Worm (Caenorhabditis elegans): ENCODE measurements around the gene str-92.

The str-92 gene

ce11 chrV:17673343-17673742 is 3.1 kb downstream of the str-92 start, which contains the start of gene str-93:
Gene str-93, minus strand, starts transcription at chrV:17673443.
- no peak for TF ChIP-seq elt-2 (tag; optimal IDR thresholded peaks at IDR 0.05)
- TF ChIP-seq dmd-4 (tag; optimal IDR thresholded peaks at IDR 0.05; ENCODE audit: borderline replicate concordance) = no peak
- no peak for TF ChIP-seq syd-9 (tag; optimal IDR thresholded peaks at IDR 0.05)
- TF ChIP-seq hlh-13 (GFP tag; optimal IDR thresholded peaks at IDR 0.05) = no peak
- no peak for TF ChIP-seq C38D4.7 (GFP tag; optimal IDR thresholded peaks at IDR 0.05)
- no peak for TF ChIP-seq pha-2 (tag; optimal IDR thresholded peaks at IDR 0.05)
- TF ChIP-seq ceh-14 (tag; optimal IDR thresholded peaks at IDR 0.05) = no peak
- TF ChIP-seq ama-1 (optimal IDR thresholded peaks at IDR 0.05) = no peak
- no peak for TF ChIP-seq sox-4 (tag; optimal IDR thresholded peaks at IDR 0.05)
- TF ChIP-seq ceh-48 (tag; optimal IDR thresholded peaks at IDR 0.05) = no peak
- no peak for TF ChIP-seq pha-4 (tag; optimal IDR thresholded peaks at IDR 0.05)
- no peak for TF ChIP-seq ets-4 (tag; optimal IDR thresholded peaks at IDR 0.05)

DNA sequence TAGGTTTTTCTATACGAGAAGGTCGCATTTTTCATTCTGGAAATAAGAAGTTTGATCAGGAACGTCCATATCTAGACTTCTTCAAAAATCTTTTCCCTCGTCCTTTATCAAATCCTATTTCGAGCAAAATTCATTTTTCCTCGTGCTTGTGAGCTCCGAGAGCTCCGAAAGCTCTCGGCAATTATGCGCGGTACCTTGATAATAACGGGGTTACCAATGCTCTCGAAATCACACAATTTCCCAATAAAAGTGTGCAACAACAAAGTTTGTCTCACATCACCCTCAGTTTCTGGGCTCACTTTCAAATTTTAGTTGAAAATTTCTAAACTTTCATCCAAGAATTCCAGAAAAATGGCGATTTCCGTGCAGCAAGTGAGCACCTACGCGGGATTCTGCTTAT is 7.9 kb downstream of the str-92 start, which contains the start of gene str-89:
Gene str-89 (plus strand): TSS at position 301 of the 400 bp plus-strand sequence.
- TF ChIP-seq hlh-8 (tag; optimal IDR thresholded peaks at IDR 0.05) = no peak
- no peak for TF ChIP-seq hlh-6 (tag; optimal IDR thresholded peaks at IDR 0.05)
- TF ChIP-seq C38D4.7 (GFP tag; optimal IDR thresholded peaks at IDR 0.05) = no peak
- TF ChIP-seq sox-2 (GFP tag; IDR thresholded peaks at IDR 0.05) = no peak
- TF ChIP-seq ets-4 (tag; optimal IDR thresholded peaks at IDR 0.05) = no peak
- no peak for TF ChIP-seq hlh-15 (tag; optimal IDR thresholded peaks at IDR 0.05)
- TF ChIP-seq rnt-1 (tag; optimal IDR thresholded peaks at IDR 0.05) = no peak
- no peak for TF ChIP-seq dmd-4 (tag; optimal IDR thresholded peaks at IDR 0.05; ENCODE audit: borderline replicate concordance)
- no peak for TF ChIP-seq K09A11.1 (tag; optimal IDR thresholded peaks at IDR 0.05; ENCODE audit: insufficient read depth)
- no peak for TF ChIP-seq pqm-1 (tag; optimal IDR thresholded peaks at IDR 0.05)
- no peak for TF ChIP-seq pat-9 (tag; optimal IDR thresholded peaks at IDR 0.05)
- TF ChIP-seq ceh-14 (tag; optimal IDR thresholded peaks at IDR 0.05) = no peak
- no peak for TF ChIP-seq hlh-13 (GFP tag; optimal IDR thresholded peaks at IDR 0.05)
- TF ChIP-seq sdc-2 (tag; optimal IDR thresholded peaks at IDR 0.05) = no peak
- TF ChIP-seq mec-3 (tag; optimal IDR thresholded peaks at IDR 0.05; ENCODE audit: borderline replicate concordance) = no peak

DNA sequence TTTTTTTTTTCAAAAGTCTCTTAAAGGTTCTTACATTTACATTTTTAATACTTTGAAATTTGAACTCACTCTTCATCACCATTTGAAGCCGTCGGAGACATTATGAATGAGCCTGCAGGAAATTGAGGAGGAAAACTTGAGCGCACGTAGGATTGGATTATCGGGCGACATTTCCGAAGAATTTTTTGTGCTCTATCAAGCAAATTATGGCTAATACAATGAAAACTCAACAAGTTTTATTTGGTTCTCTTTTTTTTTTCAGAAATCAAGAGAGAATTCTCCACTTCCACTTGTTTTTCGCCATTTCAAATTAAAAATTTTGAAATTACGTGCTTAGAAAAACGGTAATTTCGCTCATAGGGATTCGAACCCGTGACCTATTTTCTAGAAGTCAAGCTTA is 8.8 kb downstream of the str-92 start, which contains the start of gene F59A1.12:
Gene F59A1.12 (minus strand): TSS at position 101 of the 400 bp plus-strand sequence.
- TF ChIP-seq Y22D7AL.16 (tag; optimal IDR thresholded peaks at IDR 0.05) = no peak
- TF ChIP-seq syd-9 (tag; optimal IDR thresholded peaks at IDR 0.05) = no peak
- TF ChIP-seq che-1 (tag; optimal IDR thresholded peaks at IDR 0.05) = no peak
- no peak for TF ChIP-seq unc-55 (GFP tag; optimal IDR thresholded peaks at IDR 0.05)
- no peak for TF ChIP-seq rnt-1 (tag; optimal IDR thresholded peaks at IDR 0.05)
- TF ChIP-seq unc-42 (tag; optimal IDR thresholded peaks at IDR 0.05) = no peak
- TF ChIP-seq nfya-1 (tag; optimal IDR thresholded peaks at IDR 0.05) = no peak

DNA sequence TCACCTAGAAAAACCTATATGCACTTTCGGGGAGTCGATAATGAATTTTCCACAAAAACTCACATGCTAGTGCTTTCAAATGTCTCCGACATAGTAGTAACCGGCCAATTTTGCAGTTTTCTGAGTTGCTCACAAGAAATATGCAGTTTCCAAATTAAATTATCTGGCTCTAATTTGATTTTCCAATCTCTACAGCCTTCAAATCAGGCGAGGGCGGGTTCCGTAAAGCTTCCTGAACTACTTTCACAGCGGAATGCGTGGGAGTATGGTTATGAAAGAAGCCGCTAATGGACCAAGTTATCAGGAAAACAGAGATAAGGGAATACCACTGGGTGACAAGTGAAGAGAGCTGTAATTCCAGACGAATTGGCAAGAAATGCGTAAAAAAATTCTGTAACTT is 10.5 kb downstream of the str-92 start, which contains the start of gene F59A1.11:
Gene F59A1.11 (minus strand): TSS at position 101 of the 400 bp plus-strand sequence.
- TF ChIP-seq pqm-1 (tag; optimal IDR thresholded peaks at IDR 0.05) (no peak), gmeb-2 (tag; optimal IDR thresholded peaks at IDR 0.05) (no peak), nhr-232 (tag; optimal IDR thresholded peaks at IDR 0.05) (no peak), elt-2 (tag; optimal IDR thresholded peaks at IDR 0.05) (no peak), pat-9 (tag; optimal IDR thresholded peaks at IDR 0.05) (no peak)

DNA sequence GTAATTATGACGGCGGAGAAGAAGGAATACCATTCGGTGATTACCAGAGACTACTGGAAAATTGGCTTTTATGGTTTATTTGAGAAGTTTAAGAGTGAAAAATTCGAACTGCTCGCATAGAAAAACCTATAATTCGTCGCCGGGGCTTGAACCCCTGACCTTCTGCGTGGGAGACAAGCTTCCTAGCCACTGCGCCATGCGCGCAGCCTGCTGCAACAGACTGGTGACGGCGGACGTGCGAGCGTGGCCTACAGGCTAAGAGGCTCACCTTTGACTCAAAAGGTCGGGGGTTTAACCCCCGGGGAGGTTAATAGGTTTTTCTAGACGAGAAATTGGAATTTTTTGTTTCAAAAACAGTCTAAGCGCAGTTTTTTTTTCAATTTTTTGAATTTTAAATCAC is 12.1 kb downstream of the str-92 start:
- TF ChIP-seq pha-4 (tag; optimal IDR thresholded peaks at IDR 0.05) (no peak), unc-86 (tag; optimal IDR thresholded peaks at IDR 0.05) (no peak), tbx-2 (tag; optimal IDR thresholded peaks at IDR 0.05) (no peak), fkh-10 (GFP tag; optimal IDR thresholded peaks at IDR 0.05) (no peak), ceh-45 (GFP tag; IDR thresholded peaks at IDR 0.05) (no peak), dve-1 (tag; optimal IDR thresholded peaks at IDR 0.05) (no peak), sox-4 (tag; optimal IDR thresholded peaks at IDR 0.05) (no peak), unc-3 (GFP tag; conservative IDR thresholded peaks at IDR 0.05) (no peak), unc-3 (tag; optimal IDR thresholded peaks at IDR 0.05) (no peak), rnt-1 (tag; optimal IDR thresholded peaks at IDR 0.05) (no peak), elt-2 (tag; optimal IDR thresholded peaks at IDR 0.05) (no peak)

Data from whole organism, late embryonic.